Worm (Caenorhabditis elegans): ENCODE results near the gene coh-1.

ce11 chrX:7436912-7437311, 37.9 kb downstream of the coh-1 start:
- TF ChIP-seq ceh-43 (GFP tag; optimal IDR thresholded peaks at IDR 0.05) (no peak), flh-1 (GFP tag; optimal IDR thresholded peaks at IDR 0.05) (no peak), mep-1 (tag; optimal IDR thresholded peaks at IDR 0.05) (no peak), snpc-4 (tag; optimal IDR thresholded peaks at IDR 0.05) (no peak)

Data from whole organism, mixed stage, embryonic.